Fruit fly (Drosophila melanogaster): Measurements from ENCODE around the gene Cpr72Eb.
A peak's percentile ranks its signal among the peaks of the same experiment; 100 is the strongest.

Cpr72Eb gene

dm6 chr3L:16407815-16408608, 43.3 kb downstream of the Cpr72Eb start (continued):
- peak; percentile 35 for TF ChIP-seq CG32767 (GFP tag; IDR thresholded peaks at IDR 0.05)
- peak; percentile 5 for TF ChIP-seq Nf-YC (tag; optimal IDR thresholded peaks at IDR 0.05)
- TF ChIP-seq Hr3 (GFP tag; optimal IDR thresholded peaks at IDR 0.05) = no peak
- TF ChIP-seq CG31388 (GFP tag; optimal IDR thresholded peaks at IDR 0.05) = no peak
- peak; percentile 99 for TF ChIP-seq CG14710 (tag; optimal IDR thresholded peaks at IDR 0.05)
- TF ChIP-seq CG9727 (GFP tag; optimal IDR thresholded peaks at IDR 0.05) = peak; percentile 18
- TF ChIP-seq CG10979 (tag; optimal IDR thresholded peaks at IDR 0.05) = peak; percentile 49
- TF ChIP-seq yki (optimal IDR thresholded peaks at IDR 0.05) = peak; percentile 60
- 0 out of 2 replicates have a peak, but pooled peaks have one; percentile 18 for TF ChIP-seq CG8765 (GFP tag; IDR thresholded peaks at IDR 0.05)
- TF ChIP-seq CG13894 (tag; optimal IDR thresholded peaks at IDR 0.05) = peak; percentile 93
- peak; percentile 34 for TF ChIP-seq gcm (GFP tag; optimal IDR thresholded peaks at IDR 0.05)
- TF ChIP-seq CG15269 (tag; optimal IDR thresholded peaks at IDR 0.05) = no peak
- TF ChIP-seq vvl (GFP tag; IDR thresholded peaks at IDR 0.05) = peak; percentile 55; the same call in 1 of the 2 replicates
- TF ChIP-seq seq (GFP tag; IDR thresholded peaks at IDR 0.05) = peak; percentile 49; the same call in 1 of the 2 replicates
- peak; percentile 25 for TF ChIP-seq CG10543 (GFP tag; optimal IDR thresholded peaks at IDR 0.05)
- TF ChIP-seq crol (GFP tag; IDR thresholded peaks at IDR 0.05) = peak; percentile 25; the same call in 1 of the 2 replicates
- no peak for TF ChIP-seq CG7372 (GFP tag; IDR thresholded peaks at IDR 0.05)
- TF ChIP-seq cg (GFP tag; optimal IDR thresholded peaks at IDR 0.05) = peak; percentile 59
- TF ChIP-seq gem (tag; optimal IDR thresholded peaks at IDR 0.05) = no peak
- 0 out of 3 replicates have a peak, but pooled peaks have one; percentile 33 for TF ChIP-seq zen2 (GFP tag; IDR thresholded peaks at IDR 0.05; ENCODE audit: partially characterized antibody)
- TF ChIP-seq MBD-R2 (GFP tag; IDR thresholded peaks at IDR 0.05) = 0 out of 2 replicates have a peak, but pooled peaks have one; percentile 13
- TF ChIP-seq chm (GFP tag; IDR thresholded peaks at IDR 0.05) = peak; percentile 42; the same call in 1 of the 2 replicates
- TF ChIP-seq gsb-n (tag; optimal IDR thresholded peaks at IDR 0.05) = peak; percentile 68
- TF ChIP-seq CG11723 (GFP tag; optimal IDR thresholded peaks at IDR 0.05) = no peak
- no peak for TF ChIP-seq sisA (GFP tag; IDR thresholded peaks at IDR 0.05)
- no peak for TF ChIP-seq ssp (GFP tag; IDR thresholded peaks at IDR 0.05)
- TF ChIP-seq insv (GFP tag; optimal IDR thresholded peaks at IDR 0.05) = peak in 1 of 2 experiments; percentile 94
- no peak for TF ChIP-seq prd (optimal IDR thresholded peaks at IDR 0.05)
- TF ChIP-seq prd (GFP tag; IDR thresholded peaks at IDR 0.05) = peak; percentile 8; the same call in 1 of the 3 replicates
- no peak for TF ChIP-seq CG17612 (GFP tag; IDR thresholded peaks at IDR 0.05)
- peak; percentile 56; the same call in 1 of the 3 replicates for TF ChIP-seq CG6791 (GFP tag; IDR thresholded peaks at IDR 0.05; ENCODE audit: partially characterized antibody)
- TF ChIP-seq CG4730 (GFP tag; IDR thresholded peaks at IDR 0.05) = no peak
- no peak for TF ChIP-seq Fer3 (tag; optimal IDR thresholded peaks at IDR 0.05)
- peak; percentile 85 for TF ChIP-seq sens (GFP tag)
- TF ChIP-seq CG17328 (GFP tag; IDR thresholded peaks at IDR 0.05) = 0 out of 2 replicates have a peak, but pooled peaks have one; percentile 11
- no peak for TF ChIP-seq dysf (GFP tag; IDR thresholded peaks at IDR 0.05)
- peak; percentile 90 for TF ChIP-seq twi (tag; optimal IDR thresholded peaks at IDR 0.05)
- peak; percentile 84; the same call in 2 of the 3 replicates for TF ChIP-seq CG2199 (GFP tag; IDR thresholded peaks at IDR 0.05)
- peak; percentile 68 for TF ChIP-seq Hey (tag; optimal IDR thresholded peaks at IDR 0.05)
- peak; percentile 89 for TF ChIP-seq kni (GFP tag; optimal IDR thresholded peaks at IDR 0.05)
- TF ChIP-seq CG12219 (GFP tag; optimal IDR thresholded peaks at IDR 0.05) = peak; percentile 1
- TF ChIP-seq ara (GFP tag; IDR thresholded peaks at IDR 0.05) = 0 out of 2 replicates have a peak, but pooled peaks have one; percentile 36
- 0 out of 2 replicates have a peak, but pooled peaks have one; percentile 17 for TF ChIP-seq amos (GFP tag; IDR thresholded peaks at IDR 0.05; ENCODE audit: partially characterized antibody)
- no peak for TF ChIP-seq MESR4 (GFP tag; optimal IDR thresholded peaks at IDR 0.05)
- TF ChIP-seq dan (GFP tag; IDR thresholded peaks at IDR 0.05) = no peak
- peak; percentile 13 for TF ChIP-seq CG4328 (GFP tag; optimal IDR thresholded peaks at IDR 0.05)
- peak; percentile 56; the same call in 1 of the 4 replicates for TF ChIP-seq chinmo (GFP tag; IDR thresholded peaks at IDR 0.05; ENCODE audit: partially characterized antibody)
- no peak for TF ChIP-seq unc-4 (GFP tag; IDR thresholded peaks at IDR 0.05; ENCODE audit: partially characterized antibody)
